Fruit fly (Drosophila melanogaster): Measurements from ENCODE around the gene CG17292.

CG17292 gene

dm6 chr2L:8333185-8333584 lies 37.1 kb upstream of the CG17292 start (continued):
- TF ChIP-seq tin (GFP tag; optimal IDR thresholded peaks at IDR 0.05) (no peak), unc-4 (GFP tag; IDR thresholded peaks at IDR 0.05; ENCODE audit: partially characterized antibody) (no peak), Drgx (GFP tag; IDR thresholded peaks at IDR 0.05) (no peak), Hr3 (GFP tag; optimal IDR thresholded peaks at IDR 0.05) (no peak), D (optimal IDR thresholded peaks at IDR 0.05) (no peak), D (GFP tag; optimal IDR thresholded peaks at IDR 0.05) (no peak), CG17568 (GFP tag; optimal IDR thresholded peaks at IDR 0.05) (no peak), CG8388 (GFP tag; optimal IDR thresholded peaks at IDR 0.05) (no peak), Myb (GFP tag; optimal IDR thresholded peaks at IDR 0.05) (no peak), CG10565 (GFP tag; optimal IDR thresholded peaks at IDR 0.05) (no peak), fd102C (GFP tag; optimal IDR thresholded peaks at IDR 0.05) (no peak), emc (GFP tag; optimal IDR thresholded peaks at IDR 0.05) (no peak), CG11695 (GFP tag; IDR thresholded peaks at IDR 0.05) (0 out of 3 replicates have a peak, but pooled peaks have one; percentile 31), CG7556 (GFP tag; optimal IDR thresholded peaks at IDR 0.05) (peak; percentile 29), CkIIα-i1 (GFP tag; IDR thresholded peaks at IDR 0.05) (no peak), peb (GFP tag; IDR thresholded peaks at IDR 0.05) (no peak), CG4730 (GFP tag; IDR thresholded peaks at IDR 0.05) (no peak), gce (GFP tag; IDR thresholded peaks at IDR 0.05) (no peak), NC2α (GFP tag; optimal IDR thresholded peaks at IDR 0.05) (no peak), Gsc (GFP tag; IDR thresholded peaks at IDR 0.05) (no peak), Asciz (GFP tag; optimal IDR thresholded peaks at IDR 0.05) (no peak), crol (GFP tag; IDR thresholded peaks at IDR 0.05) (no peak), CG4820 (GFP tag; optimal IDR thresholded peaks at IDR 0.05) (no peak), Hr51 (GFP tag; optimal IDR thresholded peaks at IDR 0.05) (peak in 1 of 2 experiments; percentile 30), CG4617 (GFP tag; optimal IDR thresholded peaks at IDR 0.05; ENCODE audit: borderline replicate concordance) (no peak), slbo (GFP tag; IDR thresholded peaks at IDR 0.05) (peak; percentile 31; the same call in 1 of the 2 replicates), Hmr (GFP tag; optimal IDR thresholded peaks at IDR 0.05) (peak; percentile 44), run (tag; optimal IDR thresholded peaks at IDR 0.05) (no peak), sisA (GFP tag; IDR thresholded peaks at IDR 0.05) (no peak), CG16815 (GFP tag; optimal IDR thresholded peaks at IDR 0.05) (no peak), lola (GFP tag; optimal IDR thresholded peaks at IDR 0.05) (no peak), ind (GFP tag; optimal IDR thresholded peaks at IDR 0.05) (no peak), CG3847 (GFP tag; IDR thresholded peaks at IDR 0.05) (no peak), ken (GFP tag; IDR thresholded peaks at IDR 0.05) (no peak), zf30C (GFP tag; optimal IDR thresholded peaks at IDR 0.05) (no peak), CG34376 (GFP tag; optimal IDR thresholded peaks at IDR 0.05) (no peak), CG11085 (GFP tag; IDR thresholded peaks at IDR 0.05) (no peak), scrt (GFP tag; optimal IDR thresholded peaks at IDR 0.05) (peak; percentile 18), Vsx1 (GFP tag; optimal IDR thresholded peaks at IDR 0.05) (no peak), CG8944 (GFP tag; optimal IDR thresholded peaks at IDR 0.05) (no peak), CG13894 (tag; optimal IDR thresholded peaks at IDR 0.05) (no peak), cato (GFP tag; optimal IDR thresholded peaks at IDR 0.05; ENCODE audit: borderline replicate concordance) (no peak), ERR (GFP tag; optimal IDR thresholded peaks at IDR 0.05) (no peak), CG12769 (tag; optimal IDR thresholded peaks at IDR 0.05) (no peak), CG17802 (tag; optimal IDR thresholded peaks at IDR 0.05) (no peak), Doc3 (GFP tag; IDR thresholded peaks at IDR 0.05; ENCODE audit: partially characterized antibody) (no peak), CG14014 (GFP tag; IDR thresholded peaks at IDR 0.05) (peak; percentile 29; the same call in 1 of the 2 replicates), Jarid2 (GFP tag; optimal IDR thresholded peaks at IDR 0.05) (no peak), CG4854 (GFP tag; optimal IDR thresholded peaks at IDR 0.05) (no peak), Ets65A (GFP tag) (peak; percentile 27), CG17361 (GFP tag; IDR thresholded peaks at IDR 0.05) (no peak)
